Fruit fly (Drosophila melanogaster) whole organism, embryonic: ENCODE measurements around the gene rempA.

Experiments used
- Asciz ChIP-seq: fragments of 200-800 bp; sonication (Bioruptor generic); optimal IDR thresholded peaks from 2 replicates; lab custom pipeline; 2017; ENCODE audit warnings: missing biosample characterization, mild to moderate bottlenecking, missing genetic modification characterization, missing genetic modification reagents
- CG10462 ChIP-seq: fragments of 200-800 bp; sonication (Bioruptor generic); optimal IDR thresholded peaks from 2 replicates; lab custom pipeline; 2016; ENCODE audit warnings: missing biosample characterization, missing genetic modification characterization
- CG11093 ChIP-seq: fragments of 200-800 bp; sonication (Bioruptor generic); IDR thresholded peaks from 3 replicates; pipeline ENCODE4 v1.3.6; 2022; ENCODE audit warnings: missing biosample characterization, missing genetic modification characterization
- CG13624 ChIP-seq: fragments of 200-800 bp; sonication (Bioruptor generic); optimal IDR thresholded peaks from 2 replicates; lab custom pipeline; 2016; ENCODE audit warnings: missing biosample characterization, missing genetic modification characterization
- CG13894 ChIP-seq: fragments of 200-800 bp; sonication (Bioruptor generic); optimal IDR thresholded peaks from 3 replicates; lab custom pipeline; 2018; ENCODE audit warnings: missing biosample characterization, mild to moderate bottlenecking, missing genetic modification characterization, moderate library complexity
- CG15011 ChIP-seq: fragments of 200-800 bp; sonication (Bioruptor generic); optimal IDR thresholded peaks from 3 replicates; lab custom pipeline; 2018; ENCODE audit warnings: missing biosample characterization, mild to moderate bottlenecking, missing genetic modification characterization
- CG16779 ChIP-seq: fragments of 200-800 bp; sonication (Bioruptor generic); IDR thresholded peaks from 2 replicates; pipeline ENCODE4 v1.3.6; 2022; ENCODE audit warnings: missing biosample characterization, missing genetic modification characterization
- CG2712 ChIP-seq: fragments of 200-800 bp; optimal IDR thresholded peaks from 3 replicates; lab custom pipeline; 2019; ENCODE audit warnings: missing biosample characterization, mild to moderate bottlenecking, missing genetic modification characterization, moderate library complexity
- CG31224 ChIP-seq: fragments of 200-800 bp; sonication (Bioruptor generic); IDR thresholded peaks from 2 replicates; pipeline ENCODE4 v1.3.6; 2022; ENCODE audit warnings: missing biosample characterization, missing genetic modification characterization
- CG33213 ChIP-seq: fragments of 200-800 bp; sonication (Bioruptor generic); optimal IDR thresholded peaks from 3 replicates; lab custom pipeline; 2016; ENCODE audit warnings: missing biosample characterization, missing genetic modification characterization
- CG6272 ChIP-seq: fragments of 200-800 bp; sonication (Bioruptor generic); IDR thresholded peaks from 2 replicates; pipeline ENCODE4 v1.3.6; 2022; ENCODE audit warnings: missing biosample characterization, missing genetic modification characterization
- CG7357 ChIP-seq: fragments of 200-800 bp; sonication (Bioruptor generic); IDR thresholded peaks from 3 replicates; pipeline ENCODE4 v1.3.6; 2022; ENCODE audit warnings: missing biosample characterization, missing genetic modification characterization
- CG7556 ChIP-seq: fragments of 200-800 bp; sonication (Bioruptor generic); optimal IDR thresholded peaks from 2 replicates; lab custom pipeline; 2017; ENCODE audit warnings: missing biosample characterization, mild to moderate bottlenecking, missing genetic modification characterization
- CG7928 ChIP-seq: fragments of 200-800 bp; sonication (Bioruptor generic); optimal IDR thresholded peaks from 2 replicates; lab custom pipeline; 2017; ENCODE audit warnings: missing biosample characterization, mild to moderate bottlenecking, missing genetic modification characterization
- CG8388 ChIP-seq: fragments of 200-800 bp; sonication (Bioruptor generic); optimal IDR thresholded peaks from 2 replicates; lab custom pipeline; 2019; ENCODE audit warnings: missing biosample characterization, mild to moderate bottlenecking, missing genetic modification characterization, moderate library complexity
- CG8478 ChIP-seq: fragments of >200 bp; optimal IDR thresholded peaks from 2 replicates; lab custom pipeline; 2018
- CrebB ChIP-seq: fragments of 200-800 bp; sonication (Bioruptor generic); optimal IDR thresholded peaks from 3 replicates; lab custom pipeline; 2018; ENCODE audit warnings: missing biosample characterization, mild to moderate bottlenecking, missing genetic modification characterization
- Dip3 ChIP-seq: fragments of 200-800 bp; sonication (Bioruptor generic); optimal IDR thresholded peaks from 3 replicates; lab custom pipeline; 2016; ENCODE audit warnings: missing biosample characterization, missing genetic modification characterization
- Doc2 ChIP-seq: fragments of 200-800 bp; sonication (Bioruptor generic); IDR thresholded peaks from 2 replicates; pipeline ENCODE4 v1.3.6; 2022; ENCODE audit warnings: missing biosample characterization, missing genetic modification characterization
- HLH54F ChIP-seq: fragments of 200-800 bp; sonication (Bioruptor generic); optimal IDR thresholded peaks from 3 replicates; lab custom pipeline; 2016; ENCODE audit warnings: missing biosample characterization, missing genetic modification characterization
- Hmr ChIP-seq: fragments of 200-800 bp; sonication (Bioruptor generic); optimal IDR thresholded peaks from 3 replicates; lab custom pipeline; 2017; ENCODE audit warnings: mild to moderate bottlenecking, missing biosample characterization, missing genetic modification reagents, missing genetic modification characterization
- Hr3 ChIP-seq: fragments of 200-800 bp; sonication (Bioruptor generic); optimal IDR thresholded peaks from 3 replicates; lab custom pipeline; 2016; ENCODE audit warnings: missing biosample characterization, missing genetic modification characterization
- Jarid2 ChIP-seq: fragments of 200-800 bp; sonication (Bioruptor generic); optimal IDR thresholded peaks from 3 replicates; lab custom pipeline; 2017; ENCODE audit warnings: mild to moderate bottlenecking, missing biosample characterization, missing genetic modification reagents, missing genetic modification characterization
- Med ChIP-seq: fragments of 200-800 bp; sonication (Bioruptor generic); peaks from one replicate; lab custom pipeline; 2016; ENCODE audit warnings: missing biosample characterization, missing genetic modification characterization, mild to moderate bottlenecking, inconsistent platforms, moderate library complexity
- Meics ChIP-seq: fragments of 200-800 bp; sonication (Bioruptor generic); optimal IDR thresholded peaks from 2 replicates; lab custom pipeline; 2017; ENCODE audit warnings: missing biosample characterization, mild to moderate bottlenecking, missing genetic modification characterization
- Mes4 ChIP-seq: fragments of 200-800 bp; sonication (Bioruptor generic); optimal IDR thresholded peaks from 2 replicates; lab custom pipeline; 2016; ENCODE audit warnings: missing biosample characterization, missing genetic modification characterization
- NFAT ChIP-seq: fragments of 200-800 bp; sonication (Bioruptor generic); IDR thresholded peaks from 2 replicates; pipeline ENCODE4 v1.3.6; 2022; ENCODE audit warnings: missing biosample characterization, missing genetic modification characterization
- Sry-β ChIP-seq: fragments of 200-800 bp; sonication (Bioruptor generic); optimal IDR thresholded peaks from 2 replicates; lab custom pipeline; 2018; ENCODE audit warnings: missing biosample characterization, mild to moderate bottlenecking, missing genetic modification characterization, moderate library complexity
- Trl ChIP-seq, 3 experiments: fragments of >200 bp in 2 of 3; fragments of 200-800 bp in 1 of 3; sonication (Bioruptor generic) in 1 of 3; optimal IDR thresholded peaks; 2 replicates in 1 of 3; 3 replicates in 2 of 3; lab custom pipeline; 2016 to 2017; ENCODE audit warnings: missing biosample characterization in 1 of 3, missing genetic modification characterization in 1 of 3
- ab ChIP-seq: fragments of 200-800 bp; sonication (Bioruptor generic); optimal IDR thresholded peaks from 2 replicates; lab custom pipeline; 2016; ENCODE audit warnings: missing biosample characterization, missing genetic modification characterization
- ap ChIP-seq: fragments of 200-800 bp; sonication (Bioruptor generic); IDR thresholded peaks from 2 replicates; pipeline ENCODE4 v1.3.6; 2022; ENCODE audit warnings: missing biosample characterization, missing genetic modification characterization
- bab2 ChIP-seq: fragments of 200-800 bp; sonication (Bioruptor generic); optimal IDR thresholded peaks from 2 replicates; lab custom pipeline; 2016; ENCODE audit warnings: missing biosample characterization, missing genetic modification characterization
- chif ChIP-seq, 2 experiments: fragments of 200-800 bp; sonication (Bioruptor generic); optimal IDR thresholded peaks; 3 replicates each; lab custom pipeline; 2016; ENCODE audit warnings: missing biosample characterization in 2 of 2, missing genetic modification characterization in 2 of 2
- chinmo ChIP-seq: fragments of 200-800 bp; sonication (Bioruptor generic); IDR thresholded peaks from 4 replicates; pipeline ENCODE4 v1.3.6; 2022; ENCODE audit warnings: missing biosample characterization, missing genetic modification characterization; ENCODE audit not compliant: partially characterized antibody
- corto ChIP-seq: fragments of 200-800 bp; sonication (Bioruptor generic); optimal IDR thresholded peaks from 2 replicates; lab custom pipeline; 2016; ENCODE audit warnings: missing biosample characterization, mild to moderate bottlenecking, missing genetic modification characterization, moderate library complexity
- dati ChIP-seq: fragments of 200-800 bp; sonication (Bioruptor generic); IDR thresholded peaks from 2 replicates; pipeline ENCODE4 v1.3.6; 2022; ENCODE audit warnings: missing biosample characterization, missing genetic modification characterization
- disco-r ChIP-seq: fragments of 200-800 bp; sonication (Bioruptor generic); optimal IDR thresholded peaks from 2 replicates; lab custom pipeline; 2016; ENCODE audit warnings: missing biosample characterization, missing genetic modification characterization
- fd96Cb ChIP-seq: fragments of 200-800 bp; sonication (Bioruptor generic); optimal IDR thresholded peaks from 2 replicates; lab custom pipeline; 2018; ENCODE audit warnings: missing biosample characterization, mild to moderate bottlenecking, missing genetic modification characterization, moderate library complexity
- fru ChIP-seq: fragments of >200 bp; optimal IDR thresholded peaks from 2 replicates; lab custom pipeline; 2017
- ftz-f1 ChIP-seq: fragments of 200-800 bp; sonication (Bioruptor generic); optimal IDR thresholded peaks from 2 replicates; lab custom pipeline; 2016; ENCODE audit warnings: missing biosample characterization, missing genetic modification characterization
- insv ChIP-seq, 2 experiments: fragments of 200-800 bp; sonication (Bioruptor generic); optimal IDR thresholded peaks; 3 replicates each; lab custom pipeline; 2016 to 2018; ENCODE audit warnings: missing biosample characterization in 2 of 2, missing genetic modification characterization in 2 of 2
- kah ChIP-seq: fragments of 200-800 bp; sonication (Bioruptor generic); optimal IDR thresholded peaks from 2 replicates; lab custom pipeline; 2018; ENCODE audit warnings: missing biosample characterization, mild to moderate bottlenecking, missing genetic modification characterization
- knrl ChIP-seq: fragments of 200-800 bp; sonication (Bioruptor generic); IDR thresholded peaks from 3 replicates; pipeline ENCODE4 v1.3.6; 2022; ENCODE audit warnings: missing biosample characterization, missing genetic modification characterization; ENCODE audit not compliant: partially characterized antibody
- lab ChIP-seq: fragments of 200-800 bp; sonication (Bioruptor generic); optimal IDR thresholded peaks from 3 replicates; lab custom pipeline; 2017; ENCODE audit warnings: missing biosample characterization, missing genetic modification characterization, mild to moderate bottlenecking, moderate library complexity, missing genetic modification reagents
- nom ChIP-seq: fragments of 200-800 bp; sonication (Bioruptor generic); optimal IDR thresholded peaks from 2 replicates; lab custom pipeline; 2017; ENCODE audit warnings: missing biosample characterization, missing genetic modification characterization, mild to moderate bottlenecking, moderate library complexity, missing genetic modification reagents
- oc ChIP-seq: fragments of 200-800 bp; sonication (Bioruptor generic); optimal IDR thresholded peaks from 2 replicates; lab custom pipeline; 2018; ENCODE audit warnings: missing biosample characterization, mild to moderate bottlenecking, missing genetic modification characterization, moderate library complexity
- phol ChIP-seq: fragments of 200-800 bp; sonication (Bioruptor generic); optimal IDR thresholded peaks from 3 replicates; lab custom pipeline; 2018; ENCODE audit warnings: missing biosample characterization, mild to moderate bottlenecking, missing genetic modification characterization, moderate library complexity
- salm ChIP-seq: fragments of 200-800 bp; sonication (Bioruptor generic); optimal IDR thresholded peaks from 2 replicates; lab custom pipeline; 2018; ENCODE audit warnings: missing biosample characterization, mild to moderate bottlenecking, missing genetic modification characterization
- sim ChIP-seq: fragments of 200-800 bp; sonication (Bioruptor generic); IDR thresholded peaks from 2 replicates; pipeline ENCODE4 v1.3.6; 2022; ENCODE audit warnings: missing biosample characterization, missing genetic modification characterization
- slp2 ChIP-seq: fragments of 200-800 bp; sonication (Bioruptor generic); optimal IDR thresholded peaks from 2 replicates; lab custom pipeline; 2016; ENCODE audit warnings: missing biosample characterization, missing genetic modification characterization
- ttk ChIP-seq: fragments of 200-800 bp; sonication (Bioruptor generic); IDR thresholded peaks from 2 replicates; pipeline ENCODE4 v2.1.2; 2022; ENCODE audit warnings: missing biosample characterization, missing genetic modification characterization

The rempA gene

DNA sequence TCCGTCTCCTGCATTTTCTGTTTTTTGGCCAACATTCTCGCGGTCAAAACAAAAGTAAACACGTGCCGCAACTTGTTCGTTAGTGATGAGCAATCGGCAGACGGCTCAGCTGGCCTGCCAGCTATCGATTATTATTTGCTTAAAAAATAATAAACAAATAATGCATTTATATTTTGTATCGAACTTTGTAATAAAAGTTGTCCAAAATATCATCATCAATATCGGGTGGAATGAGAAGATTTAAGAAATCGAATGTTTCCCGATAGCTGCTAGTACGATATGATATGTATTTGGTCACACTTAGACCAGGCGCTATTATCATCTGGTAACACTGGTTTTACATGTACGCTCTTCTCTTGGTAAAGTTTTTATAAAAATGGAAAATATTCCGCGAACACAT, 7.9 kb upstream of the rempA start, which contains the start of the genes Nle and Sf3b1 (continued):
- no peak for TF ChIP-seq fru
- TF ChIP-seq Hmr (GFP tag; lab: Kevin White, UChicago): no peak
- peak; percentile 38; the same call in 1 of the 2 replicates for TF ChIP-seq CG6272
- TF ChIP-seq Trl (optimal IDR thresholded peaks at IDR 0.05; lab: Kevin White, UChicago): no peak
- TF ChIP-seq Trl (GFP tag; optimal IDR thresholded peaks at IDR 0.05; lab: Kevin White, UChicago): peak; percentile 35
- no peak for TF ChIP-seq CrebB (tag; lab: Kevin White, UChicago)
- TF ChIP-seq chinmo: 0 out of 4 replicates have a peak, but pooled peaks have one; percentile 60
- no peak for TF ChIP-seq CG8388 (GFP tag; lab: Kevin White, UChicago)
- TF ChIP-seq HLH54F (GFP tag; lab: Kevin White, UChicago): peak; percentile 54
- TF ChIP-seq disco-r (GFP tag; lab: Kevin White, UChicago): no peak
- peak; percentile 48 for TF ChIP-seq Mes4 (GFP tag; lab: Kevin White, UChicago)
- no peak for TF ChIP-seq CG31224 (GFP tag; lab: Robert Waterston, UW)
- no peak for TF ChIP-seq ap (GFP tag; lab: Robert Waterston, UW)
- no peak for TF ChIP-seq Doc2 (GFP tag; lab: Robert Waterston, UW)
- TF ChIP-seq CG7928: peak; percentile 4
- peak; percentile 76 for TF ChIP-seq CG2712 (tag; lab: Kevin White, UChicago)
- 0 out of 3 replicates have a peak, but pooled peaks have one; percentile 36 for TF ChIP-seq CG7357
- no peak for TF ChIP-seq ab (GFP tag; lab: Kevin White, UChicago)
- TF ChIP-seq ttk: no peak
- no peak for TF ChIP-seq CG8478 (lab: Kevin White, UChicago)
- TF ChIP-seq Hr3 (GFP tag; lab: Kevin White, UChicago): peak; percentile 39
- peak; percentile 20 for TF ChIP-seq ftz-f1 (GFP tag; lab: Kevin White, UChicago)
- TF ChIP-seq Asciz (GFP tag; lab: Kevin White, UChicago): no peak
- TF ChIP-seq slp2 (GFP tag; lab: Kevin White, UChicago): peak; percentile 37
- TF ChIP-seq dati (GFP tag; lab: Robert Waterston, UW): no peak
- TF ChIP-seq insv (GFP tag; optimal IDR thresholded peaks at IDR 0.05; lab: Kevin White, UChicago): no peak
- no peak for TF ChIP-seq salm (tag; lab: Kevin White, UChicago)
- TF ChIP-seq CG11093 (GFP tag; lab: Robert Waterston, UW): no peak
- TF ChIP-seq Dip3 (GFP tag; lab: Kevin White, UChicago): peak; percentile 38
- TF ChIP-seq CG33213 (GFP tag; lab: Kevin White, UChicago): peak; percentile 40
- no peak for TF ChIP-seq sim (GFP tag; lab: Robert Waterston, UW)
- peak in 1 of 2 experiments; percentile 37 for TF ChIP-seq chif (GFP tag; optimal IDR thresholded peaks at IDR 0.05; lab: Kevin White, UChicago)
- TF ChIP-seq Sry-β (GFP tag; lab: Kevin White, UChicago): peak; percentile 77
- no peak for TF ChIP-seq bab2
- TF ChIP-seq CG10462 (GFP tag; lab: Kevin White, UChicago): peak; percentile 27
- no peak for TF ChIP-seq nom (GFP tag; lab: Kevin White, UChicago)
- TF ChIP-seq kah (GFP tag; lab: Kevin White, UChicago): peak; percentile 87
- TF ChIP-seq knrl (GFP tag; lab: Robert Waterston, UW): peak; percentile 96
- no peak for TF ChIP-seq CG16779 (GFP tag; lab: Robert Waterston, UW)
- no peak for TF ChIP-seq CG7556
- no peak for TF ChIP-seq Jarid2 (GFP tag; lab: Kevin White, UChicago)
- no peak for TF ChIP-seq CG13894 (tag; lab: Kevin White, UChicago)
- peak; percentile 89 for TF ChIP-seq Med (GFP tag; lab: Kevin White, UChicago)
- TF ChIP-seq oc (tag; lab: Kevin White, UChicago): no peak
- TF ChIP-seq lab (GFP tag; lab: Kevin White, UChicago): no peak
- no peak; the same call in 1 of the 2 replicates for TF ChIP-seq NFAT
- peak; percentile 35 for TF ChIP-seq CG13624 (GFP tag; lab: Kevin White, UChicago)
- TF ChIP-seq corto (GFP tag; lab: Kevin White, UChicago): no peak
- TF ChIP-seq CG15011 (GFP tag; lab: Kevin White, UChicago): no peak
- no peak for TF ChIP-seq fd96Cb (tag; lab: Kevin White, UChicago)
- peak; percentile 77 for TF ChIP-seq phol (tag; lab: Kevin White, UChicago)
- no peak for TF ChIP-seq Meics (GFP tag; lab: Kevin White, UChicago)
